Worm (Caenorhabditis elegans): ENCODE data around the gene gtf-2E1.

gtf-2E1 gene

DNA sequence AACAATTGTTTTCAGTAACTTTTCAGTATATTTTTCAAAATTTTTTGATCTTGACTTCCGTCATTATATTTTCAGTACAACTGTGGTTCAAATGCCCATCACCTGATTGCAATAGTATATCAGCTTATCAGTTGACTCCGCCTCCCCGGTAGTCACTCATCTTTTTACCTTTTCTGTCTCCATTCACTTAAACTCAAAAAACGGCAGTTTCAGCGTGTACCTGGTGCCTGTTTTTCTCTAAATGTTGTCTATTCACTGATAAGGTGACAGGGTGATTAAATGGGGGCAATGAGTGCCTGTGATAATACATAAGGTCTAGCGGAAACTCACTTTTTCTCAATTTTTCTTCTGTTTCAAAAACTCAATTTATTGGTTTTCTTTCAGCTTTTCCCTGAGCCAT lies 9.9 kb upstream of the gtf-2E1 start, which contains the start of gene ZK550.2 (continued):
- TF ChIP-seq mxl-3 (GFP tag; optimal IDR thresholded peaks at IDR 0.05) (peak; percentile 60), aha-1 (tag) (no peak), attf-4 (tag; optimal IDR thresholded peaks at IDR 0.05) (no peak), ctbp-1 (GFP tag; IDR thresholded peaks at IDR 0.05) (no peak), nhr-102 (tag; optimal IDR thresholded peaks at IDR 0.05) (no peak), zfp-2 (tag; optimal IDR thresholded peaks at IDR 0.05) (no peak), ceh-82 (tag; optimal IDR thresholded peaks at IDR 0.05) (no peak), duxl-1 (tag; optimal IDR thresholded peaks at IDR 0.05; ENCODE audit: poor library complexity) (no peak), nhr-11 (tag; optimal IDR thresholded peaks at IDR 0.05) (no peak), F26F4.8 (GFP tag; conservative IDR thresholded peaks at IDR 0.05) (no peak), nhr-41 (GFP tag; IDR thresholded peaks at IDR 0.05) (peak; percentile 84), R02D3.7 (tag; optimal IDR thresholded peaks at IDR 0.05) (no peak), snpc-1.2 (GFP tag; IDR thresholded peaks at IDR 0.05) (no peak), sdz-12 (GFP tag; optimal IDR thresholded peaks at IDR 0.05) (no peak), tag-97 (GFP tag; IDR thresholded peaks at IDR 0.05) (no peak), ceh-62 (tag; optimal IDR thresholded peaks at IDR 0.05) (no peak), hlh-30 (tag; optimal IDR thresholded peaks at IDR 0.05; ENCODE audit: insufficient read depth) (peak; percentile 74)

- TF ChIP-seq aha-1 (tag), result peak; percentile 95
- no peak for TF ChIP-seq Y105C5A.15 (GFP tag; IDR thresholded peaks at IDR 0.05)
- TF ChIP-seq zag-1 (tag; optimal IDR thresholded peaks at IDR 0.05), result no peak
- TF ChIP-seq ceh-20 (GFP tag; IDR thresholded peaks at IDR 0.05), result no peak
- TF ChIP-seq unc-62 (GFP tag; optimal IDR thresholded peaks at IDR 0.05 in 1 of 2), result peak in 1 of 2 experiments; percentile 46
- no peak for TF ChIP-seq unc-62 (tag; optimal IDR thresholded peaks at IDR 0.05)
These were observed 7.9 kb upstream of the gtf-2E1 start for ce11 chrIV:17247184-17247583.

ce11 chrIV:17248538-17248937 lies 6.6 kb upstream of the gtf-2E1 start:
- no peak for TF ChIP-seq lin-1 (GFP tag; IDR thresholded peaks at IDR 0.05)
- peak in 1 of 2 experiments; percentile 95 for TF ChIP-seq unc-62 (GFP tag; optimal IDR thresholded peaks at IDR 0.05 in 1 of 2)
- no peak for TF ChIP-seq unc-62 (tag; optimal IDR thresholded peaks at IDR 0.05)

DNA sequence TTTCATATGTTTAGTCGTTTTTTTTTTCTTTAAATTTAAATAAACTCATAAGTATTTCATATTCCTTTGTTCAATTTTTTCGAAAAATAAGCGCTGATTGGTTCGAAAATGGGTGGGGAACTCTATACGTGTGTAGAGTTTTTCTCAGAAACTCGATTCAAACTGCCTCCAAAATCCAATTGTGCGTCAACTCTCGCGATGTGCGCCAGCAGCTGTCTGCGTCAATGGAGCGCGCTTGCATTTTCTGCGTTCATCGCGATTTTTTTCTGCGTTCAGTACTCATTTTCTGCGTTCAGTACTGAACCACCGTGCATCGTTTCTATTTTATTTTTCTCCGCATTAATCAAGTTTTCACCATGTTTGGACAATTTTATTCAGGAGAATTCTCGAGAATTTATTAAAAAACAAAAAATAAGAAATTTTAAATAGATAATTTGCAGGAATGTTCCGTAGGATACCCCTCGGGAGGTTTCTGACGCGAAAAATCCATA lies 5.4 kb upstream of the gtf-2E1 start, which contains the start of gene eelo-2:
TSS of gene eelo-2 (plus strand) at position 441 of the 491 bp plus-strand sequence.
- peak; percentile 73 for TF ChIP-seq zip-2 (tag; optimal IDR thresholded peaks at IDR 0.05)
- no peak for TF ChIP-seq F26F4.8 (GFP tag; conservative IDR thresholded peaks at IDR 0.05)
- peak; percentile 98 for TF ChIP-seq nhr-102 (tag; optimal IDR thresholded peaks at IDR 0.05)
- peak; percentile 84 for TF ChIP-seq zfp-2 (tag; optimal IDR thresholded peaks at IDR 0.05)
- TF ChIP-seq T20F7.1 (GFP tag; optimal IDR thresholded peaks at IDR 0.05), result no peak
- peak; percentile 97 for TF ChIP-seq zfp-3 (GFP tag; conservative IDR thresholded peaks at IDR 0.05)
- peak; percentile 89 for TF ChIP-seq D1046.2 (GFP tag; IDR thresholded peaks at IDR 0.05)
- TF ChIP-seq daf-12 (tag; optimal IDR thresholded peaks at IDR 0.05), result no peak
- TF ChIP-seq madf-5 (GFP tag; IDR thresholded peaks at IDR 0.05), result peak; percentile 57 to 74; a peak in 2 of 4 replicates
- peak; percentile 89 for TF ChIP-seq php-3 (GFP tag; IDR thresholded peaks at IDR 0.05)
- peak; percentile 94 for TF ChIP-seq tra-1 (GFP tag; IDR thresholded peaks at IDR 0.05)
- TF ChIP-seq dve-1 (tag; optimal IDR thresholded peaks at IDR 0.05; ENCODE audit: insufficient read depth), result peak; percentile 99
- peak; percentile 96 for TF ChIP-seq lin-15B (tag; optimal IDR thresholded peaks at IDR 0.05)
- no peak for TF ChIP-seq aly-2 (tag; optimal IDR thresholded peaks at IDR 0.05)
- TF ChIP-seq ztf-7 (tag; optimal IDR thresholded peaks at IDR 0.05), result peak; percentile 90
- peak; percentile 97 for TF ChIP-seq lin-1 (GFP tag; IDR thresholded peaks at IDR 0.05)
- TF ChIP-seq fos-1 (tag; optimal IDR thresholded peaks at IDR 0.05), result peak; percentile 68
- no peak for TF ChIP-seq tag-97 (GFP tag; IDR thresholded peaks at IDR 0.05)
- peak; percentile 34 for TF ChIP-seq snpc-4 (tag; optimal IDR thresholded peaks at IDR 0.05)
- peak; percentile 97 for TF ChIP-seq lin-29 (GFP tag; IDR thresholded peaks at IDR 0.05)
- peak; percentile 96 for TF ChIP-seq F37D6.2 (tag; optimal IDR thresholded peaks at IDR 0.05)
- TF ChIP-seq dpl-1 (GFP tag; optimal IDR thresholded peaks at IDR 0.05), result peak; percentile 100
- TF ChIP-seq madf-9 (GFP tag; conservative IDR thresholded peaks at IDR 0.05), result peak; percentile 92
- peak; percentile 66 to 91 for TF ChIP-seq daf-16 (GFP tag; optimal IDR thresholded peaks at IDR 0.05)
- peak; percentile 80 for TF ChIP-seq daf-16 (tag; optimal IDR thresholded peaks at IDR 0.05)
- TF ChIP-seq daf-8 (GFP tag; IDR thresholded peaks at IDR 0.05), result no peak
- peak; percentile 97 for TF ChIP-seq dmd-6 (GFP tag; IDR thresholded peaks at IDR 0.05)
- peak; percentile 87 for TF ChIP-seq ceh-44 (GFP tag; IDR thresholded peaks at IDR 0.05)
- TF ChIP-seq F10B5.3 (tag; optimal IDR thresholded peaks at IDR 0.05), result peak; percentile 93

Data from whole organism, L4 larva.